Fruit fly (Drosophila melanogaster) whole organism, embryonic: Measurements from ENCODE around the gene CG9737.

Experiments
- Ada2b ChIP-seq: fragments of 200-800 bp; sonication (Bioruptor generic); IDR thresholded peaks from 2 replicates; pipeline ENCODE4 v1.3.6; 2022; ENCODE audit warnings: missing biosample characterization, missing genetic modification characterization
- CG10431 ChIP-seq: fragments of 200-800 bp; sonication (Bioruptor generic); optimal IDR thresholded peaks from 3 replicates; lab custom pipeline; 2018; ENCODE audit warnings: missing biosample characterization, mild to moderate bottlenecking, missing genetic modification characterization
- CG10462 ChIP-seq: fragments of 200-800 bp; sonication (Bioruptor generic); optimal IDR thresholded peaks from 2 replicates; lab custom pipeline; 2016; ENCODE audit warnings: missing biosample characterization, missing genetic modification characterization
- CG12219 ChIP-seq: fragments of 200-800 bp; sonication (Bioruptor generic); optimal IDR thresholded peaks from 3 replicates; lab custom pipeline; 2018; ENCODE audit warnings: missing biosample characterization, mild to moderate bottlenecking, missing genetic modification characterization
- CG12659 ChIP-seq: fragments of 200-800 bp; sonication (Bioruptor generic); optimal IDR thresholded peaks from 3 replicates; lab custom pipeline; 2017; ENCODE audit warnings: mild to moderate bottlenecking, missing biosample characterization, missing genetic modification reagents, missing genetic modification characterization
- CG16779 ChIP-seq: fragments of 200-800 bp; sonication (Bioruptor generic); IDR thresholded peaks from 2 replicates; pipeline ENCODE4 v1.3.6; 2022; ENCODE audit warnings: missing biosample characterization, missing genetic modification characterization
- CG17612 ChIP-seq: fragments of 200-800 bp; sonication (Bioruptor generic); IDR thresholded peaks from 2 replicates; pipeline ENCODE4 v1.3.6; 2022; ENCODE audit warnings: missing biosample characterization, missing genetic modification characterization
- CG17829 ChIP-seq: fragments of 200-800 bp; optimal IDR thresholded peaks from 2 replicates; lab custom pipeline; 2019; ENCODE audit warnings: missing biosample characterization, mild to moderate bottlenecking, missing genetic modification characterization, moderate library complexity
- CG18476 ChIP-seq: fragments of 200-800 bp; sonication (Bioruptor generic); optimal IDR thresholded peaks from 2 replicates; lab custom pipeline; 2016; ENCODE audit warnings: missing biosample characterization, mild to moderate bottlenecking, missing genetic modification characterization
- CG2199 ChIP-seq: fragments of 200-800 bp; sonication (Bioruptor generic); IDR thresholded peaks from 3 replicates; pipeline ENCODE4 v1.3.6; 2022; ENCODE audit warnings: missing biosample characterization, missing genetic modification characterization
- CG2202 ChIP-seq: fragments of 200-800 bp; sonication (Bioruptor generic); optimal IDR thresholded peaks from 2 replicates; lab custom pipeline; 2018; ENCODE audit warnings: missing biosample characterization, mild to moderate bottlenecking, missing genetic modification characterization
- CG3163 ChIP-seq: fragments of 200-800 bp; sonication (Bioruptor generic); optimal IDR thresholded peaks from 3 replicates; lab custom pipeline; 2016; ENCODE audit warnings: missing biosample characterization, missing genetic modification characterization
- CG3847 ChIP-seq: fragments of 200-800 bp; sonication (Bioruptor generic); IDR thresholded peaks from 2 replicates; pipeline ENCODE4 v1.3.6; 2022; ENCODE audit warnings: missing biosample characterization, missing genetic modification characterization
- CG3995 ChIP-seq: fragments of 200-800 bp; sonication (Bioruptor generic); optimal IDR thresholded peaks from 3 replicates; lab custom pipeline; 2016; ENCODE audit warnings: missing biosample characterization, missing genetic modification characterization
- CG5245 ChIP-seq: fragments of 200-800 bp; sonication (Bioruptor generic); optimal IDR thresholded peaks from 3 replicates; lab custom pipeline; 2016; ENCODE audit warnings: missing biosample characterization, missing genetic modification characterization
- CG7839 ChIP-seq: fragments of 200-800 bp; sonication (Bioruptor generic); optimal IDR thresholded peaks from 3 replicates; lab custom pipeline; 2018; ENCODE audit warnings: missing biosample characterization, mild to moderate bottlenecking, missing genetic modification characterization, moderate library complexity
- CG9797 ChIP-seq: fragments of 200-800 bp; sonication (Bioruptor generic); optimal IDR thresholded peaks from 3 replicates; lab custom pipeline; 2018; ENCODE audit warnings: missing biosample characterization, mild to moderate bottlenecking, missing genetic modification characterization
- Doc3 ChIP-seq: fragments of 200-800 bp; sonication (Bioruptor generic); IDR thresholded peaks from 3 replicates; pipeline ENCODE4 v1.3.6; 2022; ENCODE audit warnings: missing biosample characterization, missing genetic modification characterization; ENCODE audit not compliant: partially characterized antibody
- Eip74EF ChIP-seq, 2 experiments: fragments of 200-800 bp in 1 of 2; fragments of >200 bp in 1 of 2; sonication (Bioruptor generic) in 1 of 2; optimal IDR thresholded peaks; 2 replicates each; lab custom pipeline; 2017 to 2019; ENCODE audit warnings: missing biosample characterization in 2 of 2, missing genetic modification characterization in 2 of 2, mild to moderate bottlenecking in 1 of 2, moderate library complexity in 1 of 2
- Ets65A ChIP-seq: fragments of 200-800 bp; sonication (Bioruptor generic); peaks from one replicate; lab custom pipeline; 2016; ENCODE audit warnings: missing biosample characterization, missing genetic modification characterization
- Hr39 ChIP-seq: fragments of >200 bp; optimal IDR thresholded peaks from 2 replicates; lab custom pipeline; 2017
- Kr ChIP-seq: fragments of 200-800 bp; sonication (Bioruptor generic); optimal IDR thresholded peaks from 2 replicates; lab custom pipeline; 2017; ENCODE audit warnings: missing biosample characterization, mild to moderate bottlenecking, missing genetic modification characterization
- Mes4 ChIP-seq: fragments of 200-800 bp; sonication (Bioruptor generic); optimal IDR thresholded peaks from 2 replicates; lab custom pipeline; 2016; ENCODE audit warnings: missing biosample characterization, missing genetic modification characterization
- NC2β ChIP-seq: fragments of 200-800 bp; sonication (Bioruptor generic); optimal IDR thresholded peaks from 2 replicates; lab custom pipeline; 2016; ENCODE audit warnings: missing biosample characterization, missing genetic modification characterization
- Opbp ChIP-seq: fragments of 200-800 bp; sonication (Bioruptor generic); IDR thresholded peaks from 3 replicates; pipeline ENCODE4 v1.3.6; 2022; ENCODE audit warnings: missing biosample characterization, missing genetic modification characterization; ENCODE audit not compliant: partially characterized antibody
- Scr ChIP-seq: fragments of 200-800 bp; sonication (Bioruptor generic); IDR thresholded peaks from 2 replicates; pipeline ENCODE4 v1.3.6; 2022; ENCODE audit warnings: missing biosample characterization, missing genetic modification characterization; ENCODE audit not compliant: partially characterized antibody
- TFAM ChIP-seq: fragments of 200-800 bp; sonication (Bioruptor generic); optimal IDR thresholded peaks from 2 replicates; lab custom pipeline; 2017; ENCODE audit warnings: missing biosample characterization, missing genetic modification characterization, inconsistent platforms
- Usf ChIP-seq: fragments of 200-800 bp; sonication (Bioruptor generic); optimal IDR thresholded peaks from 2 replicates; lab custom pipeline; 2017; ENCODE audit warnings: missing genotype, missing biosample characterization, missing genetic modification characterization
- ac ChIP-seq: fragments of 200-800 bp; sonication (Bioruptor generic); optimal IDR thresholded peaks from 3 replicates; lab custom pipeline; 2017; ENCODE audit warnings: missing biosample characterization, mild to moderate bottlenecking, missing genetic modification characterization
- ap ChIP-seq: fragments of 200-800 bp; sonication (Bioruptor generic); IDR thresholded peaks from 2 replicates; pipeline ENCODE4 v1.3.6; 2022; ENCODE audit warnings: missing biosample characterization, missing genetic modification characterization
- ase ChIP-seq: fragments of 200-800 bp; sonication (Bioruptor generic); IDR thresholded peaks from 3 replicates; pipeline ENCODE4 v1.3.6; 2022; ENCODE audit warnings: missing biosample characterization, missing genetic modification characterization
- ato ChIP-seq: fragments of 200-800 bp; sonication (Bioruptor generic); IDR thresholded peaks from 2 replicates; pipeline ENCODE4 v1.3.6; 2022; ENCODE audit warnings: missing biosample characterization, missing genetic modification characterization; ENCODE audit not compliant: partially characterized antibody
- az2 ChIP-seq: fragments of 200-800 bp; sonication (Bioruptor generic); optimal IDR thresholded peaks from 3 replicates; lab custom pipeline; 2016; ENCODE audit warnings: missing biosample characterization, missing genetic modification characterization
- bigmax ChIP-seq: fragments of 200-800 bp; sonication (Bioruptor generic); optimal IDR thresholded peaks from 2 replicates; lab custom pipeline; 2018; ENCODE audit warnings: missing biosample characterization, mild to moderate bottlenecking, missing genetic modification characterization
- btn ChIP-seq: fragments of 200-800 bp; sonication (Bioruptor generic); optimal IDR thresholded peaks from 2 replicates; lab custom pipeline; 2016; ENCODE audit warnings: missing biosample characterization, missing genetic modification characterization
- da ChIP-seq: fragments of 200-800 bp; sonication (Bioruptor generic); optimal IDR thresholded peaks from 2 replicates; lab custom pipeline; 2016; ENCODE audit warnings: missing biosample characterization, missing genetic modification characterization
- dan ChIP-seq: fragments of 200-800 bp; sonication (Bioruptor generic); IDR thresholded peaks from 2 replicates; pipeline ENCODE4 v1.3.6; 2022; ENCODE audit warnings: missing biosample characterization, missing genetic modification characterization
- dm ChIP-seq: fragments of 200-800 bp; sonication (Bioruptor generic); optimal IDR thresholded peaks from 3 replicates; lab custom pipeline; 2016; ENCODE audit warnings: missing biosample characterization, missing genetic modification characterization
- gem ChIP-seq: fragments of 200-800 bp; sonication (Bioruptor generic); optimal IDR thresholded peaks from 2 replicates; lab custom pipeline; 2019; ENCODE audit warnings: missing biosample characterization, mild to moderate bottlenecking, missing genetic modification characterization, moderate library complexity
- insv ChIP-seq, 2 experiments: fragments of 200-800 bp; sonication (Bioruptor generic); optimal IDR thresholded peaks; 3 replicates each; lab custom pipeline; 2016 to 2018; ENCODE audit warnings: missing biosample characterization in 2 of 2, missing genetic modification characterization in 2 of 2
- nau ChIP-seq: fragments of 200-800 bp; sonication (Bioruptor generic); optimal IDR thresholded peaks from 3 replicates; lab custom pipeline; 2017; ENCODE audit warnings: missing biosample characterization, mild to moderate bottlenecking, missing genetic modification characterization, missing genetic modification reagents
- nerfin-2 ChIP-seq: fragments of 200-800 bp; sonication (Bioruptor generic); IDR thresholded peaks from 2 replicates; pipeline ENCODE4 v1.3.6; 2022; ENCODE audit warnings: missing biosample characterization, missing genetic modification characterization; ENCODE audit not compliant: partially characterized antibody
- pita ChIP-seq: fragments of 200-800 bp; sonication (Bioruptor generic); optimal IDR thresholded peaks from 2 replicates; lab custom pipeline; 2017; ENCODE audit warnings: missing biosample characterization, mild to moderate bottlenecking, missing genetic modification characterization
- pzg ChIP-seq: fragments of 200-800 bp; sonication (Bioruptor generic); optimal IDR thresholded peaks from 3 replicates; lab custom pipeline; 2018; ENCODE audit warnings: missing biosample characterization, mild to moderate bottlenecking, missing genetic modification characterization, moderate library complexity
- scrt ChIP-seq: fragments of 200-800 bp; sonication (Bioruptor generic); optimal IDR thresholded peaks from 2 replicates; lab custom pipeline; 2018; ENCODE audit warnings: missing biosample characterization, mild to moderate bottlenecking, missing genetic modification characterization, moderate library complexity
- sna ChIP-seq: fragments of 200-800 bp; sonication (Bioruptor generic); IDR thresholded peaks from 2 replicates; pipeline ENCODE4 v1.3.6; 2022; ENCODE audit warnings: missing biosample characterization, missing genetic modification characterization; ENCODE audit not compliant: partially characterized antibody
- so ChIP-seq: fragments of 200-800 bp; sonication (Bioruptor generic); IDR thresholded peaks from 3 replicates; pipeline ENCODE4 v1.3.6; 2022; ENCODE audit warnings: missing biosample characterization, missing genetic modification characterization
- ssp ChIP-seq: fragments of 200-800 bp; sonication (Bioruptor generic); IDR thresholded peaks from 2 replicates; pipeline ENCODE4 v1.3.6; 2022; ENCODE audit warnings: missing biosample characterization, missing genetic modification characterization
- tio ChIP-seq: fragments of 200-800 bp; sonication (Bioruptor generic); optimal IDR thresholded peaks from 2 replicates; lab custom pipeline; 2017; ENCODE audit warnings: missing biosample characterization, missing genetic modification characterization, inconsistent platforms
- wek ChIP-seq: fragments of 200-800 bp; sonication (Bioruptor generic); optimal IDR thresholded peaks from 3 replicates; lab custom pipeline; 2018; ENCODE audit warnings: missing biosample characterization, mild to moderate bottlenecking, missing genetic modification characterization, moderate library complexity
- zfh1 ChIP-seq: fragments of 200-800 bp; sonication (Bioruptor generic); IDR thresholded peaks from 3 replicates; pipeline ENCODE4 v1.3.6; 2022; ENCODE audit warnings: missing biosample characterization, missing genetic modification characterization

The CG9737 gene

dm6 chr3R:30247802-30248363, 4.8 kb upstream of the CG9737 start (continued):
- TF ChIP-seq zfh1 (GFP tag; lab: Robert Waterston, UW) (no peak), NC2β (GFP tag; lab: Kevin White, UChicago) (no peak), btn (no peak), pzg (no peak), CG10431 (no peak), CG3163 (no peak), CG7839 (tag; lab: Kevin White, UChicago) (no peak), CG16779 (GFP tag; lab: Robert Waterston, UW) (no peak), CG12659 (GFP tag; lab: Kevin White, UChicago) (no peak), so (no peak), bigmax (GFP tag; lab: Kevin White, UChicago) (no peak), CG2199 (GFP tag; lab: Robert Waterston, UW) (0 out of 3 replicates have a peak, but pooled peaks have one; percentile 33), nerfin-2 (peak; percentile 50; the same call in 1 of the 2 replicates), CG3847 (no peak), ap (GFP tag; lab: Robert Waterston, UW) (no peak), CG17829 (tag; lab: Kevin White, UChicago) (no peak), az2 (GFP tag; lab: Kevin White, UChicago) (no peak), ssp (GFP tag; lab: Robert Waterston, UW) (no peak), CG2202 (tag; lab: Kevin White, UChicago) (no peak), CG3995 (GFP tag; lab: Kevin White, UChicago) (no peak), Opbp (peak; percentile 64; the same call in 2 of the 3 replicates), da (GFP tag; lab: Kevin White, UChicago) (no peak), ase (no peak), sna (GFP tag; lab: Robert Waterston, UW) (0 out of 2 replicates have a peak, but pooled peaks have one; percentile 19), Usf (GFP tag; lab: Kevin White, UChicago) (no peak), nau (GFP tag; lab: Kevin White, UChicago) (no peak), dan (no peak), wek (GFP tag; lab: Kevin White, UChicago) (no peak), Mes4 (GFP tag; lab: Kevin White, UChicago) (no peak), Eip74EF (GFP tag; optimal IDR thresholded peaks at IDR 0.05; lab: Kevin White, UChicago) (no peak), ac (GFP tag; lab: Kevin White, UChicago) (no peak), Ada2b (GFP tag; lab: Robert Waterston, UW) (no peak), CG18476 (GFP tag; lab: Kevin White, UChicago) (no peak), Ets65A (GFP tag; lab: Kevin White, UChicago) (no peak), TFAM (no peak), Doc3 (GFP tag; lab: Robert Waterston, UW) (no peak), Kr (GFP tag; lab: Kevin White, UChicago) (peak; percentile 48), dm (no peak), CG12219 (no peak), CG5245 (GFP tag; lab: Kevin White, UChicago) (no peak), tio (no peak), gem (tag; lab: Kevin White, UChicago) (no peak), insv (GFP tag; optimal IDR thresholded peaks at IDR 0.05; lab: Kevin White, UChicago) (no peak), Scr (GFP tag; lab: Robert Waterston, UW) (peak; percentile 51), pita (GFP tag; lab: Kevin White, UChicago) (no peak), scrt (GFP tag; lab: Kevin White, UChicago) (no peak), CG17612 (no peak), CG10462 (GFP tag; lab: Kevin White, UChicago) (no peak), Hr39 (lab: Kevin White, UChicago) (no peak), ato (GFP tag; lab: Robert Waterston, UW) (peak; percentile 55), CG9797 (no peak)
